Worm (Caenorhabditis elegans) whole organism, young adult: ENCODE data around the gene nhr-140.
A peak's percentile ranks its signal among the peaks of the same experiment; 100 is the strongest.

Experiments used
- C17E4.6 ChIP-seq: fragments of 200-800 bp; sonication (Bioruptor generic); IDR thresholded peaks from 2 replicates; pipeline ENCODE4 v1.3.6; 2022; ENCODE audit warnings: missing genetic modification reagents, missing genetic modification characterization, missing compliant biosample characterization
- D2030.7 ChIP-seq: fragments of 200-800 bp; sonication (Bioruptor generic); IDR thresholded peaks from 2 replicates; pipeline ENCODE4 v1.3.6; 2022; ENCODE audit warnings: missing genetic modification reagents, missing genetic modification characterization, missing compliant biosample characterization
- F10E7.11 ChIP-seq: sonication (generic microtip); optimal IDR thresholded peaks from 2 replicates; lab custom pipeline; 2017; ENCODE audit warnings: mild to moderate bottlenecking, missing genetic modification characterization, moderate library complexity, missing compliant biosample characterization
- F33H1.4 ChIP-seq: fragments of 200-800 bp; sonication (Bioruptor generic); IDR thresholded peaks from 2 replicates; pipeline ENCODE4 v1.3.6; 2022; ENCODE audit warnings: missing genetic modification reagents, missing genetic modification characterization, missing compliant biosample characterization
- F57C9.4 ChIP-seq: sonication (generic microtip); optimal IDR thresholded peaks from 2 replicates; lab custom pipeline; 2017; ENCODE audit warnings: mild to moderate bottlenecking, missing genetic modification characterization, missing compliant biosample characterization
- K11D2.4 ChIP-seq: fragments of 200-800 bp; sonication (Bioruptor generic); IDR thresholded peaks from 2 replicates; pipeline ENCODE4 v1.3.6; 2022; ENCODE audit warnings: missing genetic modification reagents, missing genetic modification characterization, missing compliant biosample characterization
- T07F8.4 ChIP-seq: sonication (generic microtip); optimal IDR thresholded peaks from 2 replicates; lab custom pipeline; 2016; ENCODE audit warnings: mild to moderate bottlenecking, missing genetic modification characterization, moderate library complexity, missing compliant biosample characterization
- Y53F4B.3 ChIP-seq: fragments of 200-800 bp; sonication (Bioruptor generic); IDR thresholded peaks from 2 replicates; pipeline ENCODE4 v1.3.6; 2022; ENCODE audit warnings: missing genetic modification reagents, missing genetic modification characterization, missing compliant biosample characterization
- Y67H2A.10 ChIP-seq: fragments of 200-800 bp; sonication (Bioruptor generic); conservative IDR thresholded peaks from 2 replicates; pipeline ENCODE4 v1.3.6; 2022; ENCODE audit warnings: missing genetic modification reagents, missing genetic modification characterization, missing compliant biosample characterization
- Y95B8A.8 ChIP-seq: fragments of 200-800 bp; sonication (Bioruptor generic); IDR thresholded peaks from 2 replicates; pipeline ENCODE4 v1.3.6; 2022; ENCODE audit warnings: missing genetic modification reagents, missing genetic modification characterization, missing compliant biosample characterization
- ZK185.1 ChIP-seq: sonication (generic microtip); optimal IDR thresholded peaks from 2 replicates; lab custom pipeline; 2016; ENCODE audit warnings: mild to moderate bottlenecking, missing genetic modification characterization, missing compliant biosample characterization; ENCODE audit not compliant: poor library complexity, severe bottlenecking
- ama-1 ChIP-seq, 3 experiments: fragments of 150-350 bp in 1 of 3; sonication (generic microtip) in 2 of 3; optimal IDR thresholded peaks; 2 replicates each; lab custom pipeline; 2014 to 2018; ENCODE audit warnings: missing biosample characterization in 2 of 3, missing genetic modification characterization in 2 of 3, missing genetic modification reagents in 2 of 3
- ceh-58 ChIP-seq: fragments of 200-800 bp; sonication (Bioruptor generic); IDR thresholded peaks from 2 replicates; pipeline ENCODE4 v1.3.6; 2022; ENCODE audit warnings: missing genetic modification characterization, missing compliant biosample characterization
- ceh-79 ChIP-seq: sonication (generic microtip); optimal IDR thresholded peaks from 2 replicates; lab custom pipeline; 2017; ENCODE audit warnings: mild to moderate bottlenecking, missing genetic modification characterization, missing compliant biosample characterization
- dox-1 ChIP-seq: fragments of 200-800 bp; sonication (Bioruptor generic); IDR thresholded peaks from 2 replicates; pipeline ENCODE4 v1.3.6; 2022; ENCODE audit warnings: missing genetic modification reagents, missing genetic modification characterization, missing compliant biosample characterization
- dpl-1 ChIP-seq: fragments of 150-350 bp; optimal IDR thresholded peaks from 2 replicates; lab custom pipeline; 2014; ENCODE audit warnings: missing biosample characterization, missing genetic modification reagents, missing genetic modification characterization
- efl-1 ChIP-seq: fragments of 150-350 bp; optimal IDR thresholded peaks from 2 replicates; lab custom pipeline; 2014; ENCODE audit warnings: missing biosample characterization, missing genetic modification reagents, missing genetic modification characterization
- ekl-4 ChIP-seq: fragments of 200-800 bp; sonication (Bioruptor generic); IDR thresholded peaks from 2 replicates; pipeline ENCODE4 v1.3.6; 2022; ENCODE audit warnings: missing genetic modification reagents, missing genetic modification characterization, missing compliant biosample characterization
- lin-26 ChIP-seq: fragments of 200-800 bp; sonication (Bioruptor generic); IDR thresholded peaks from 2 replicates; pipeline ENCODE4 v1.3.6; 2022; ENCODE audit warnings: missing genetic modification reagents, missing genetic modification characterization, missing compliant biosample characterization
- lin-40 ChIP-seq: sonication (generic microtip); optimal IDR thresholded peaks from 2 replicates; lab custom pipeline; 2016; ENCODE audit warnings: missing genetic modification characterization, mild to moderate bottlenecking, missing compliant biosample characterization, missing genotype, missing genetic modification reagents
- lir-1 ChIP-seq: fragments of 200-800 bp; sonication (Bioruptor generic); conservative IDR thresholded peaks from 2 replicates; pipeline ENCODE4 v1.3.6; 2022; ENCODE audit warnings: missing genetic modification reagents, missing genetic modification characterization, missing compliant biosample characterization
- madf-3 ChIP-seq: fragments of 200-800 bp; sonication (Bioruptor generic); IDR thresholded peaks from 2 replicates; pipeline ENCODE4 v1.3.6; 2022; ENCODE audit warnings: missing genetic modification reagents, missing genetic modification characterization, missing compliant biosample characterization
- madf-8 ChIP-seq: fragments of 200-800 bp; sonication (Bioruptor generic); conservative IDR thresholded peaks from 2 replicates; pipeline ENCODE4 v1.3.6; 2022; ENCODE audit warnings: missing genetic modification reagents, missing genetic modification characterization, missing compliant biosample characterization
- mcd-1 ChIP-seq: fragments of 200-800 bp; sonication (Bioruptor generic); IDR thresholded peaks from 2 replicates; pipeline ENCODE4 v1.3.6; 2022; ENCODE audit warnings: missing genetic modification reagents, missing genetic modification characterization, missing compliant biosample characterization
- rpc-1 ChIP-seq, 2 experiments: fragments of 150-350 bp in 1 of 2; sonication (generic microtip) in 1 of 2; optimal IDR thresholded peaks; 2 replicates each; lab custom pipeline; 2014 to 2018; ENCODE audit warnings: missing biosample characterization in 1 of 2, missing genetic modification characterization in 1 of 2, missing genetic modification reagents in 1 of 2, missing genotype in 1 of 2
- sdz-38 ChIP-seq: sonication (generic microtip); optimal IDR thresholded peaks from 2 replicates; lab custom pipeline; 2016; ENCODE audit warnings: missing genotype, missing genetic modification characterization, missing compliant biosample characterization
- sea-2 ChIP-seq: fragments of 200-800 bp; sonication (Bioruptor generic); IDR thresholded peaks from 2 replicates; pipeline ENCODE4 v1.3.6; 2022; ENCODE audit warnings: missing genetic modification characterization, missing compliant biosample characterization
- snpc-1.3 ChIP-seq: sonication (generic microtip); optimal IDR thresholded peaks from 2 replicates; lab custom pipeline; 2017; ENCODE audit warnings: missing genetic modification characterization, mild to moderate bottlenecking, missing compliant biosample characterization, antibody characterized with exemption, moderate library complexity, missing genotype, missing genetic modification reagents; ENCODE audit not compliant: insufficient read depth
- tbp1 ChIP-seq: fragments of 200-800 bp; sonication (Bioruptor generic); optimal IDR thresholded peaks from 2 replicates; lab custom pipeline; 2018; ENCODE audit warnings: mild to moderate bottlenecking, missing genetic modification characterization, missing compliant biosample characterization
- ztf-25 ChIP-seq: fragments of 200-800 bp; sonication (Bioruptor generic); IDR thresholded peaks from 2 replicates; pipeline ENCODE4 v1.3.6; 2022; ENCODE audit warnings: missing genetic modification reagents, missing genetic modification characterization, missing compliant biosample characterization

The nhr-140 gene

ce11 chrV:6982813-6983212, 6.7 kb downstream of the nhr-140 start, which contains the start of gene nhr-161 (continued):
- TF ChIP-seq Y95B8A.8 (GFP tag; lab: Robert Waterston, UW) (no peak), lin-26 (GFP tag; lab: Robert Waterston, UW) (no peak), D2030.7 (GFP tag; lab: Robert Waterston, UW) (no peak)
- TF ChIP-seq, all 124 proteins: peak for 0

- no peak for TF ChIP-seq efl-1 (GFP tag; lab: Kevin White, UChicago)
- TF ChIP-seq dox-1 (GFP tag; lab: Robert Waterston, UW), result no peak
- no peak for TF ChIP-seq Y53F4B.3 (GFP tag; lab: Robert Waterston, UW)
- no peak for TF ChIP-seq madf-8 (GFP tag; lab: Robert Waterston, UW)
- no peak for TF ChIP-seq F33H1.4 (GFP tag; lab: Robert Waterston, UW)
- TF ChIP-seq T07F8.4 (tag; lab: Kevin White, UChicago), result no peak
Measured at ce11 chrV:6979019-6979418, 10.5 kb downstream of the nhr-140 start, which contains the start of gene sre-12. Gene sre-12 (minus strand): TSS chrV:6979119.

ce11 chrV:6976047-6976446, 13.4 kb downstream of the nhr-140 start, which contains the start of gene srx-16:
Gene srx-16 (plus strand): TSS chrV:6976347.
- no peak for TF ChIP-seq sea-2 (GFP tag; lab: Robert Waterston, UW)
- TF ChIP-seq madf-3 (GFP tag; lab: Robert Waterston, UW), result no peak
- TF ChIP-seq rpc-1 (optimal IDR thresholded peaks at IDR 0.05; lab: Kevin White, UChicago), result no peak
- no peak for TF ChIP-seq rpc-1 (tag; optimal IDR thresholded peaks at IDR 0.05; lab: Kevin White, UChicago)
- TF ChIP-seq ceh-58 (GFP tag; lab: Robert Waterston, UW), result no peak
- TF ChIP-seq dpl-1, result no peak
- TF ChIP-seq lin-40, result no peak
- no peak for TF ChIP-seq ekl-4 (GFP tag; lab: Robert Waterston, UW)
- no peak for TF ChIP-seq Y67H2A.10 (GFP tag; lab: Robert Waterston, UW)
- no peak for TF ChIP-seq snpc-1.3 (tag; lab: Kevin White, UChicago)
- TF ChIP-seq F57C9.4 (tag; lab: Kevin White, UChicago), result no peak
- no peak for TF ChIP-seq tbp1 (GFP tag; lab: Kevin White, UChicago)
- no peak for TF ChIP-seq ama-1 (optimal IDR thresholded peaks at IDR 0.05; lab: Kevin White, UChicago)
- no peak for TF ChIP-seq ama-1 (GFP tag; optimal IDR thresholded peaks at IDR 0.05; lab: Kevin White, UChicago)
- TF ChIP-seq K11D2.4 (GFP tag; lab: Robert Waterston, UW), result no peak
- TF ChIP-seq ZK185.1 (tag; lab: Kevin White, UChicago), result no peak
- no peak for TF ChIP-seq F10E7.11 (tag; lab: Kevin White, UChicago)

DNA sequence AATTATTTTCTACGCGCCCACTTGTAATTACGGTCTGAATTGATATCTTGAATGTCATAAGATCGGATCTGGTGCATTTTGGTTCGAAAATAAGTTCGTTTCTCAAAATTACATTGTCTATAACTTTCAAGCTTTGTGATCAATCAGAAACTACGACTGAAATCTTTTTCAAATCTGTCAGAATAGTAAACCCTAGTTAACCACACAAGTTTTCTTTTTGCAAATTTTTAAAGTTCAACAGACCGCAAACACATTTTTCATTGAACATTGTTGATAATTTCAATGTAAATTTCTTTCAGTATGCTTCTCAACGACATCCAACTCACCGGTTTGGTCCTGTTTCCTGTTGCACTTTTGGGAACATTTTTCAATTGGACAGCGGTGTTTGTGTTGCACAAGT, 17.9 kb downstream of the nhr-140 start, which contains the start of gene srx-59:
srx-59 (plus strand) TSS at position 301 of the 400 bp plus-strand sequence.
- TF ChIP-seq mcd-1 (no peak), C17E4.6 (no peak), lir-1 (GFP tag; lab: Robert Waterston, UW) (no peak), ztf-25 (no peak), dox-1 (GFP tag; lab: Robert Waterston, UW) (no peak), ceh-79 (no peak)

ce11 chrV:6969950-6970532, 19.4 kb downstream of the nhr-140 start, which contains the start of gene ptr-15:
Gene ptr-15 (minus strand): TSS chrV:6970000.
- no peak for TF ChIP-seq sdz-38 (tag; lab: Kevin White, UChicago)
- 0 out of 2 replicates have a peak, but pooled peaks have one; percentile 12 for TF ChIP-seq ceh-58 (GFP tag; lab: Robert Waterston, UW)
